Fruit fly (Drosophila melanogaster) whole organism, embryonic: ENCODE results near the gene Acp63F.

ENCODE experiments used
- Abd-B ChIP-seq: fragments of 200-800 bp; sonication (Bioruptor generic); optimal IDR thresholded peaks from 2 replicates; lab custom pipeline; 2018; ENCODE audit warnings: missing biosample characterization, mild to moderate bottlenecking, missing genetic modification characterization, moderate library complexity
- Adf1 ChIP-seq: fragments of 200-800 bp; sonication (Bioruptor generic); IDR thresholded peaks from 2 replicates; pipeline ENCODE4 v1.3.6; 2022; ENCODE audit warnings: missing biosample characterization, missing genetic modification characterization
- BtbVII ChIP-seq: fragments of 200-800 bp; sonication (Bioruptor generic); optimal IDR thresholded peaks from 3 replicates; lab custom pipeline; 2017; ENCODE audit warnings: missing biosample characterization, mild to moderate bottlenecking, missing genetic modification characterization
- CG1024 ChIP-seq: fragments of 200-800 bp; sonication (Bioruptor generic); IDR thresholded peaks from 2 replicates; pipeline ENCODE4 v1.3.6; 2022; ENCODE audit warnings: missing biosample characterization, missing genetic modification characterization
- CG10959 ChIP-seq: fragments of 200-800 bp; sonication (Bioruptor generic); IDR thresholded peaks from 2 replicates; pipeline ENCODE4 v1.3.6; 2022; ENCODE audit warnings: missing biosample characterization, missing genetic modification characterization
- CG12236 ChIP-seq: fragments of 200-800 bp; sonication (Bioruptor generic); optimal IDR thresholded peaks from 2 replicates; lab custom pipeline; 2016; ENCODE audit warnings: missing biosample characterization, missing genetic modification characterization
- CG12391 ChIP-seq: fragments of 200-800 bp; sonication (Bioruptor generic); optimal IDR thresholded peaks from 3 replicates; lab custom pipeline; 2018; ENCODE audit warnings: missing biosample characterization, mild to moderate bottlenecking, missing genetic modification characterization, moderate library complexity
- CG12744 ChIP-seq: fragments of 200-800 bp; sonication (Bioruptor generic); optimal IDR thresholded peaks from 2 replicates; lab custom pipeline; 2016; ENCODE audit warnings: missing biosample characterization, missing genetic modification characterization
- CG12942 ChIP-seq: fragments of 200-800 bp; sonication (Bioruptor generic); optimal IDR thresholded peaks from 3 replicates; lab custom pipeline; 2016; ENCODE audit warnings: missing biosample characterization, missing genetic modification characterization
- CG1529 ChIP-seq: fragments of 200-800 bp; sonication (Bioruptor generic); optimal IDR thresholded peaks from 3 replicates; lab custom pipeline; 2018; ENCODE audit warnings: missing biosample characterization, missing genetic modification characterization
- CG1602 ChIP-seq: fragments of 200-800 bp; sonication (Bioruptor generic); optimal IDR thresholded peaks from 3 replicates; lab custom pipeline; 2016; ENCODE audit warnings: missing biosample characterization, missing genetic modification characterization
- CG1603 ChIP-seq: fragments of 200-800 bp; sonication (Bioruptor generic); optimal IDR thresholded peaks from 2 replicates; lab custom pipeline; 2019; ENCODE audit warnings: missing biosample characterization, mild to moderate bottlenecking, missing genetic modification characterization, moderate library complexity
- CG17328 ChIP-seq: fragments of 200-800 bp; sonication (Bioruptor generic); IDR thresholded peaks from 2 replicates; pipeline ENCODE4 v1.3.6; 2022; ENCODE audit warnings: missing biosample characterization, missing genetic modification characterization
- CG2678 ChIP-seq: fragments of 200-800 bp; sonication (Bioruptor generic); optimal IDR thresholded peaks from 3 replicates; lab custom pipeline; 2019; ENCODE audit warnings: missing biosample characterization, mild to moderate bottlenecking, missing genetic modification characterization, moderate library complexity
- CG2875 ChIP-seq: fragments of 200-800 bp; sonication (Bioruptor generic); optimal IDR thresholded peaks from 2 replicates; lab custom pipeline; 2017; ENCODE audit warnings: missing biosample characterization, mild to moderate bottlenecking, missing genetic modification characterization, missing genetic modification reagents
- CG30020 ChIP-seq: fragments of 200-800 bp; optimal IDR thresholded peaks from 2 replicates; lab custom pipeline; 2019; ENCODE audit warnings: missing biosample characterization, mild to moderate bottlenecking, missing genetic modification characterization, moderate library complexity
- CG31365 ChIP-seq: fragments of 200-800 bp; sonication (Bioruptor generic); optimal IDR thresholded peaks from 2 replicates; lab custom pipeline; 2018; ENCODE audit warnings: missing biosample characterization, mild to moderate bottlenecking, missing genetic modification characterization
- CG43689 ChIP-seq: fragments of 200-800 bp; sonication (Bioruptor generic); IDR thresholded peaks from 2 replicates; pipeline ENCODE4 v1.3.6; 2022; ENCODE audit warnings: missing biosample characterization, missing genetic modification characterization
- CG6854 ChIP-seq: fragments of 200-800 bp; sonication (Bioruptor generic); optimal IDR thresholded peaks from 3 replicates; lab custom pipeline; 2017; ENCODE audit warnings: missing biosample characterization, mild to moderate bottlenecking, missing genetic modification characterization
- CG7556 ChIP-seq: fragments of 200-800 bp; sonication (Bioruptor generic); optimal IDR thresholded peaks from 2 replicates; lab custom pipeline; 2017; ENCODE audit warnings: missing biosample characterization, mild to moderate bottlenecking, missing genetic modification characterization
- CG8765 ChIP-seq: fragments of 200-800 bp; sonication (Bioruptor generic); IDR thresholded peaks from 2 replicates; pipeline ENCODE4 v1.3.6; 2022; ENCODE audit warnings: missing biosample characterization, missing genetic modification characterization
- Ets65A ChIP-seq: fragments of 200-800 bp; sonication (Bioruptor generic); peaks from one replicate; lab custom pipeline; 2016; ENCODE audit warnings: missing biosample characterization, missing genetic modification characterization
- H15 ChIP-seq: fragments of 200-800 bp; sonication (Bioruptor generic); IDR thresholded peaks from 3 replicates; pipeline ENCODE4 v1.3.6; 2022; ENCODE audit warnings: missing biosample characterization, missing genetic modification characterization
- HLH54F ChIP-seq: fragments of 200-800 bp; sonication (Bioruptor generic); optimal IDR thresholded peaks from 3 replicates; lab custom pipeline; 2016; ENCODE audit warnings: missing biosample characterization, missing genetic modification characterization
- HLHmδ ChIP-seq: fragments of 200-800 bp; sonication (Bioruptor generic); optimal IDR thresholded peaks from 2 replicates; lab custom pipeline; 2018; ENCODE audit warnings: missing biosample characterization, mild to moderate bottlenecking, missing genetic modification characterization, moderate library complexity
- Hmr ChIP-seq: fragments of 200-800 bp; sonication (Bioruptor generic); optimal IDR thresholded peaks from 3 replicates; lab custom pipeline; 2017; ENCODE audit warnings: mild to moderate bottlenecking, missing biosample characterization, missing genetic modification reagents, missing genetic modification characterization
- MTF-1 ChIP-seq: fragments of 200-800 bp; sonication (Bioruptor generic); optimal IDR thresholded peaks from 2 replicates; lab custom pipeline; 2018; ENCODE audit warnings: missing biosample characterization, mild to moderate bottlenecking, missing genetic modification characterization, borderline replicate concordance
- Max ChIP-seq: fragments of 200-800 bp; sonication (Bioruptor generic); optimal IDR thresholded peaks from 2 replicates; lab custom pipeline; 2016; ENCODE audit warnings: missing biosample characterization, mild to moderate bottlenecking, missing genetic modification characterization
- Neu2 ChIP-seq: fragments of 200-800 bp; sonication (Bioruptor generic); optimal IDR thresholded peaks from 3 replicates; lab custom pipeline; 2016; ENCODE audit warnings: missing biosample characterization, missing genetic modification characterization, borderline replicate concordance
- Ravus ChIP-seq: fragments of 200-800 bp; sonication (Bioruptor generic); IDR thresholded peaks from 2 replicates; pipeline ENCODE4 v1.3.6; 2022; ENCODE audit warnings: missing biosample characterization, missing genetic modification characterization
- abd-A ChIP-seq: fragments of 200-800 bp; sonication (Bioruptor generic); optimal IDR thresholded peaks from 3 replicates; lab custom pipeline; 2019; ENCODE audit warnings: missing biosample characterization, mild to moderate bottlenecking, missing genetic modification characterization, moderate library complexity
- ase ChIP-seq: fragments of 200-800 bp; sonication (Bioruptor generic); IDR thresholded peaks from 3 replicates; pipeline ENCODE4 v1.3.6; 2022; ENCODE audit warnings: missing biosample characterization, missing genetic modification characterization
- bcd ChIP-seq: fragments of 200-800 bp; sonication (Bioruptor generic); optimal IDR thresholded peaks from 2 replicates; lab custom pipeline; 2017; ENCODE audit warnings: missing biosample characterization, mild to moderate bottlenecking, missing genetic modification characterization
- corto ChIP-seq: fragments of 200-800 bp; sonication (Bioruptor generic); optimal IDR thresholded peaks from 2 replicates; lab custom pipeline; 2016; ENCODE audit warnings: missing biosample characterization, mild to moderate bottlenecking, missing genetic modification characterization, moderate library complexity
- esg ChIP-seq: fragments of 200-800 bp; sonication (Bioruptor generic); conservative IDR thresholded peaks from 2 replicates; pipeline ENCODE4 v1.3.6; 2022; ENCODE audit warnings: missing biosample characterization, missing genetic modification characterization
- ewg ChIP-seq: fragments of 200-800 bp; sonication (Bioruptor generic); optimal IDR thresholded peaks from 3 replicates; lab custom pipeline; 2017; ENCODE audit warnings: mild to moderate bottlenecking, missing biosample characterization, missing genetic modification reagents, missing genetic modification characterization
- h ChIP-seq: fragments of >200 bp; optimal IDR thresholded peaks from 2 replicates; lab custom pipeline; 2017
- her ChIP-seq: fragments of 200-800 bp; sonication (Bioruptor generic); optimal IDR thresholded peaks from 2 replicates; lab custom pipeline; 2016; ENCODE audit warnings: missing biosample characterization, missing genetic modification characterization
- lbe ChIP-seq: fragments of 200-800 bp; sonication (Bioruptor generic); optimal IDR thresholded peaks from 2 replicates; lab custom pipeline; 2016; ENCODE audit warnings: missing biosample characterization, mild to moderate bottlenecking, missing genetic modification characterization
- nerfin-1 ChIP-seq: fragments of 200-800 bp; sonication (Bioruptor generic); optimal IDR thresholded peaks from 3 replicates; lab custom pipeline; 2019; ENCODE audit warnings: missing biosample characterization, mild to moderate bottlenecking, missing genetic modification characterization, moderate library complexity
- odd ChIP-seq: fragments of 200-800 bp; sonication (Bioruptor generic); optimal IDR thresholded peaks from 2 replicates; lab custom pipeline; 2017; ENCODE audit warnings: missing biosample characterization, mild to moderate bottlenecking, missing genetic modification characterization
- onecut ChIP-seq: fragments of 200-800 bp; sonication (Bioruptor generic); IDR thresholded peaks from 2 replicates; pipeline ENCODE4 v1.3.6; 2022; ENCODE audit warnings: missing biosample characterization, missing genetic modification characterization
- repo ChIP-seq: fragments of 200-800 bp; sonication (Bioruptor generic); optimal IDR thresholded peaks from 2 replicates; lab custom pipeline; 2016; ENCODE audit warnings: missing biosample characterization, missing genetic modification characterization
- sd ChIP-seq: fragments of 200-800 bp; sonication (Bioruptor generic); optimal IDR thresholded peaks from 3 replicates; lab custom pipeline; 2018; ENCODE audit warnings: missing biosample characterization, mild to moderate bottlenecking, missing genetic modification characterization, moderate library complexity
- sob ChIP-seq: fragments of 200-800 bp; sonication (Bioruptor generic); IDR thresholded peaks from 2 replicates; pipeline ENCODE4 v1.3.6; 2022; ENCODE audit warnings: missing biosample characterization, missing genetic modification characterization
- stwl ChIP-seq: fragments of 200-800 bp; sonication (Bioruptor generic); optimal IDR thresholded peaks from 3 replicates; lab custom pipeline; 2018; ENCODE audit warnings: missing biosample characterization, mild to moderate bottlenecking, missing genetic modification characterization, moderate library complexity
- trh ChIP-seq: fragments of 200-800 bp; sonication (Bioruptor generic); optimal IDR thresholded peaks from 2 replicates; lab custom pipeline; 2016; ENCODE audit warnings: missing biosample characterization, missing genetic modification characterization
- ttk ChIP-seq: fragments of 200-800 bp; sonication (Bioruptor generic); IDR thresholded peaks from 2 replicates; pipeline ENCODE4 v2.1.2; 2022; ENCODE audit warnings: missing biosample characterization, missing genetic modification characterization
- tup ChIP-seq: fragments of 200-800 bp; sonication (Bioruptor generic); optimal IDR thresholded peaks from 2 replicates; lab custom pipeline; 2016; ENCODE audit warnings: missing biosample characterization, mild to moderate bottlenecking, missing genetic modification characterization, moderate library complexity
- vfl ChIP-seq: fragments of 200-800 bp; sonication (Bioruptor generic); optimal IDR thresholded peaks from 2 replicates; lab custom pipeline; 2016; ENCODE audit warnings: missing biosample characterization, missing genetic modification characterization
- z ChIP-seq: fragments of 200-800 bp; sonication (Bioruptor generic); IDR thresholded peaks from 3 replicates; pipeline ENCODE4 v1.3.6; 2022; ENCODE audit warnings: missing biosample characterization, missing genetic modification characterization
- zfh1 ChIP-seq: fragments of 200-800 bp; sonication (Bioruptor generic); IDR thresholded peaks from 3 replicates; pipeline ENCODE4 v1.3.6; 2022; ENCODE audit warnings: missing biosample characterization, missing genetic modification characterization

The Acp63F gene

dm6 chr3L:3852842-3853241, 36.7 kb upstream of the Acp63F start (continued):
- TF ChIP-seq MTF-1 (no peak), zfh1 (peak; percentile 80), CG1529 (GFP tag; lab: Kevin White, UChicago) (peak; percentile 67), her (GFP tag; lab: Kevin White, UChicago) (no peak), abd-A (tag; lab: Kevin White, UChicago) (no peak), esg (GFP tag; lab: Robert Waterston, UW) (peak; percentile 58), BtbVII (no peak), CG43689 (GFP tag; lab: Robert Waterston, UW) (no peak), Abd-B (peak; percentile 6), nerfin-1 (tag; lab: Kevin White, UChicago) (peak; percentile 28), CG10959 (GFP tag; lab: Robert Waterston, UW) (peak; percentile 56), CG8765 (GFP tag; lab: Robert Waterston, UW) (no peak; the same call in 1 of the 2 replicates), CG12391 (tag; lab: Kevin White, UChicago) (peak; percentile 62), CG1602 (GFP tag; lab: Kevin White, UChicago) (peak; percentile 50), lbe (GFP tag; lab: Kevin White, UChicago) (no peak), h (no peak), Max (GFP tag; lab: Kevin White, UChicago) (no peak), Hmr (GFP tag; lab: Kevin White, UChicago) (no peak), CG2678 (tag; lab: Kevin White, UChicago) (peak; percentile 34), ase (0 out of 3 replicates have a peak, but pooled peaks have one; percentile 34), CG17328 (GFP tag; lab: Robert Waterston, UW) (peak; percentile 73), CG7556 (GFP tag; lab: Kevin White, UChicago) (peak; percentile 22), vfl (GFP tag; lab: Kevin White, UChicago) (no peak), CG12236 (peak; percentile 23), trh (GFP tag; lab: Kevin White, UChicago) (peak; percentile 7), sd (no peak), Ets65A (no peak), tup (peak; percentile 42), stwl (tag; lab: Kevin White, UChicago) (no peak), CG6854 (GFP tag; lab: Kevin White, UChicago) (no peak), HLH54F (GFP tag; lab: Kevin White, UChicago) (no peak), H15 (GFP tag; lab: Robert Waterston, UW) (peak; percentile 49; the same call in 1 of the 3 replicates), odd (GFP tag; lab: Kevin White, UChicago) (no peak), sob (no peak; the same call in 1 of the 2 replicates), onecut (GFP tag; lab: Robert Waterston, UW) (peak; percentile 40), repo (no peak), CG1603 (tag; lab: Kevin White, UChicago) (peak; percentile 87), CG12942 (peak; percentile 40), CG12744 (no peak), ewg (GFP tag; lab: Kevin White, UChicago) (peak; percentile 69), z (GFP tag; lab: Robert Waterston, UW) (no peak), CG30020 (no peak), CG1024 (no peak), CG2875 (no peak), ttk (GFP tag; lab: Robert Waterston, UW) (peak; percentile 69), bcd (GFP tag; lab: Kevin White, UChicago) (no peak), HLHmδ (GFP tag; lab: Kevin White, UChicago) (no peak), CG31365 (tag; lab: Kevin White, UChicago) (no peak), Ravus (GFP tag; lab: Robert Waterston, UW) (no peak), corto (GFP tag; lab: Kevin White, UChicago) (no peak), Neu2 (no peak), Adf1 (GFP tag; lab: Robert Waterston, UW) (no peak)
